Fruit fly (Drosophila melanogaster) whole organism, embryonic: ENCODE results near the gene GlyRS.

ENCODE experiments used
- Aef1 ChIP-seq: fragments of 200-800 bp; sonication (Bioruptor generic); IDR thresholded peaks from 3 replicates; pipeline ENCODE4 v1.3.6; 2022; ENCODE audit warnings: missing biosample characterization, missing genetic modification characterization
- CG10267 ChIP-seq: fragments of 200-800 bp; sonication (Bioruptor generic); optimal IDR thresholded peaks from 2 replicates; lab custom pipeline; 2018; ENCODE audit warnings: missing biosample characterization, mild to moderate bottlenecking, missing genetic modification characterization, moderate library complexity
- CG10431 ChIP-seq: fragments of 200-800 bp; sonication (Bioruptor generic); optimal IDR thresholded peaks from 3 replicates; lab custom pipeline; 2018; ENCODE audit warnings: missing biosample characterization, mild to moderate bottlenecking, missing genetic modification characterization
- CG10543 ChIP-seq: fragments of 200-800 bp; sonication (Bioruptor generic); optimal IDR thresholded peaks from 3 replicates; lab custom pipeline; 2017; ENCODE audit warnings: missing biosample characterization, mild to moderate bottlenecking, missing genetic modification characterization, moderate library complexity
- CG12071 ChIP-seq: fragments of 200-800 bp; sonication (Bioruptor generic); optimal IDR thresholded peaks from 3 replicates; lab custom pipeline; 2018; ENCODE audit warnings: missing biosample characterization, mild to moderate bottlenecking, missing genetic modification characterization
- CG12659 ChIP-seq: fragments of 200-800 bp; sonication (Bioruptor generic); optimal IDR thresholded peaks from 3 replicates; lab custom pipeline; 2017; ENCODE audit warnings: mild to moderate bottlenecking, missing biosample characterization, missing genetic modification reagents, missing genetic modification characterization
- CG15073 ChIP-seq: fragments of 200-800 bp; sonication (Bioruptor generic); optimal IDR thresholded peaks from 2 replicates; lab custom pipeline; 2016; ENCODE audit warnings: missing biosample characterization, missing genetic modification characterization
- CG15514 ChIP-seq: fragments of 200-800 bp; sonication (Bioruptor generic); optimal IDR thresholded peaks from 3 replicates; lab custom pipeline; 2017; ENCODE audit warnings: missing biosample characterization, missing genetic modification characterization, mild to moderate bottlenecking, moderate library complexity, missing genetic modification reagents
- CG17359 ChIP-seq: fragments of 200-800 bp; sonication (Bioruptor generic); optimal IDR thresholded peaks from 3 replicates; lab custom pipeline; 2018; ENCODE audit warnings: missing biosample characterization, mild to moderate bottlenecking, missing genetic modification characterization, moderate library complexity
- CG17829 ChIP-seq: fragments of 200-800 bp; optimal IDR thresholded peaks from 2 replicates; lab custom pipeline; 2019; ENCODE audit warnings: missing biosample characterization, mild to moderate bottlenecking, missing genetic modification characterization, moderate library complexity
- CG18011 ChIP-seq: fragments of 200-800 bp; sonication (Bioruptor generic); optimal IDR thresholded peaks from 2 replicates; lab custom pipeline; 2017; ENCODE audit warnings: missing biosample characterization, missing genetic modification characterization, mild to moderate bottlenecking, moderate library complexity, missing genotype
- CG2202 ChIP-seq: fragments of 200-800 bp; sonication (Bioruptor generic); optimal IDR thresholded peaks from 2 replicates; lab custom pipeline; 2018; ENCODE audit warnings: missing biosample characterization, mild to moderate bottlenecking, missing genetic modification characterization
- CG31365 ChIP-seq: fragments of 200-800 bp; sonication (Bioruptor generic); optimal IDR thresholded peaks from 2 replicates; lab custom pipeline; 2018; ENCODE audit warnings: missing biosample characterization, mild to moderate bottlenecking, missing genetic modification characterization
- CG3995 ChIP-seq: fragments of 200-800 bp; sonication (Bioruptor generic); optimal IDR thresholded peaks from 3 replicates; lab custom pipeline; 2016; ENCODE audit warnings: missing biosample characterization, missing genetic modification characterization
- CG4404 ChIP-seq: fragments of 200-800 bp; sonication (Bioruptor generic); IDR thresholded peaks from 2 replicates; pipeline ENCODE4 v1.3.6; 2022; ENCODE audit warnings: missing biosample characterization, missing genetic modification characterization
- CG4730 ChIP-seq: fragments of 200-800 bp; sonication (Bioruptor generic); IDR thresholded peaks from 2 replicates; pipeline ENCODE4 v1.3.6; 2022; ENCODE audit warnings: missing biosample characterization, missing genetic modification characterization
- CG6689 ChIP-seq: fragments of 200-800 bp; sonication (Bioruptor generic); IDR thresholded peaks from 2 replicates; pipeline ENCODE4 v1.3.6; 2022; ENCODE audit warnings: missing biosample characterization, missing genetic modification characterization
- CG7357 ChIP-seq: fragments of 200-800 bp; sonication (Bioruptor generic); IDR thresholded peaks from 3 replicates; pipeline ENCODE4 v1.3.6; 2022; ENCODE audit warnings: missing biosample characterization, missing genetic modification characterization
- CG9797 ChIP-seq: fragments of 200-800 bp; sonication (Bioruptor generic); optimal IDR thresholded peaks from 3 replicates; lab custom pipeline; 2018; ENCODE audit warnings: missing biosample characterization, mild to moderate bottlenecking, missing genetic modification characterization
- Camta ChIP-seq: fragments of 200-800 bp; sonication (Bioruptor generic); optimal IDR thresholded peaks from 2 replicates; lab custom pipeline; 2016; ENCODE audit warnings: missing biosample characterization, missing genetic modification characterization
- Ets97D ChIP-seq: fragments of 200-800 bp; sonication (Bioruptor generic); optimal IDR thresholded peaks from 3 replicates; lab custom pipeline; 2016; ENCODE audit warnings: missing biosample characterization, missing genetic modification characterization
- Fer2 ChIP-seq: fragments of 200-800 bp; sonication (Bioruptor generic); optimal IDR thresholded peaks from 2 replicates; lab custom pipeline; 2018; ENCODE audit warnings: missing biosample characterization, mild to moderate bottlenecking, missing genetic modification characterization, moderate library complexity
- Lhr ChIP-seq: fragments of 200-800 bp; sonication (Bioruptor generic); optimal IDR thresholded peaks from 3 replicates; lab custom pipeline; 2017; ENCODE audit warnings: mild to moderate bottlenecking, missing biosample characterization, missing genetic modification reagents, missing genetic modification characterization
- NFAT ChIP-seq: fragments of 200-800 bp; sonication (Bioruptor generic); IDR thresholded peaks from 2 replicates; pipeline ENCODE4 v1.3.6; 2022; ENCODE audit warnings: missing biosample characterization, missing genetic modification characterization
- Xbp1 ChIP-seq: fragments of 200-800 bp; sonication (Bioruptor generic); optimal IDR thresholded peaks from 3 replicates; lab custom pipeline; 2016; ENCODE audit warnings: missing biosample characterization, mild to moderate bottlenecking, missing genetic modification characterization
- ab ChIP-seq: fragments of 200-800 bp; sonication (Bioruptor generic); optimal IDR thresholded peaks from 2 replicates; lab custom pipeline; 2016; ENCODE audit warnings: missing biosample characterization, missing genetic modification characterization
- amos ChIP-seq: fragments of 200-800 bp; sonication (Bioruptor generic); IDR thresholded peaks from 2 replicates; pipeline ENCODE4 v1.3.6; 2022; ENCODE audit warnings: missing biosample characterization, missing genetic modification characterization; ENCODE audit not compliant: partially characterized antibody
- bab2 ChIP-seq: fragments of 200-800 bp; sonication (Bioruptor generic); optimal IDR thresholded peaks from 2 replicates; lab custom pipeline; 2016; ENCODE audit warnings: missing biosample characterization, missing genetic modification characterization
- cad ChIP-seq: fragments of >200 bp; optimal IDR thresholded peaks from 2 replicates; lab custom pipeline; 2017; ENCODE audit warnings: missing biosample characterization, missing genetic modification characterization
- crol ChIP-seq: fragments of 200-800 bp; sonication (Bioruptor generic); IDR thresholded peaks from 2 replicates; pipeline ENCODE4 v1.3.6; 2022; ENCODE audit warnings: missing biosample characterization, missing genetic modification characterization
- da ChIP-seq: fragments of 200-800 bp; sonication (Bioruptor generic); optimal IDR thresholded peaks from 2 replicates; lab custom pipeline; 2016; ENCODE audit warnings: missing biosample characterization, missing genetic modification characterization
- dmrt99B ChIP-seq: fragments of 200-800 bp; sonication (Bioruptor generic); optimal IDR thresholded peaks from 2 replicates; lab custom pipeline; 2018; ENCODE audit warnings: missing biosample characterization, mild to moderate bottlenecking, missing genetic modification characterization, moderate library complexity
- dysf ChIP-seq: fragments of 200-800 bp; sonication (Bioruptor generic); IDR thresholded peaks from 3 replicates; pipeline ENCODE4 v1.3.6; 2022; ENCODE audit warnings: missing biosample characterization, missing genetic modification characterization
- en ChIP-seq: fragments of 200-800 bp; sonication (Bioruptor generic); optimal IDR thresholded peaks from 2 replicates; lab custom pipeline; 2016; ENCODE audit warnings: missing biosample characterization, missing genetic modification characterization
- ftz-f1 ChIP-seq: fragments of 200-800 bp; sonication (Bioruptor generic); optimal IDR thresholded peaks from 2 replicates; lab custom pipeline; 2016; ENCODE audit warnings: missing biosample characterization, missing genetic modification characterization
- fu2 ChIP-seq: fragments of 200-800 bp; sonication (Bioruptor generic); optimal IDR thresholded peaks from 2 replicates; lab custom pipeline; 2016; ENCODE audit warnings: missing biosample characterization, missing genetic modification characterization
- gfzf ChIP-seq: fragments of 200-800 bp; sonication (Bioruptor generic); optimal IDR thresholded peaks from 2 replicates; lab custom pipeline; 2016; ENCODE audit warnings: missing biosample characterization, mild to moderate bottlenecking, missing genetic modification characterization, moderate library complexity
- knrl ChIP-seq: fragments of 200-800 bp; sonication (Bioruptor generic); IDR thresholded peaks from 3 replicates; pipeline ENCODE4 v1.3.6; 2022; ENCODE audit warnings: missing biosample characterization, missing genetic modification characterization; ENCODE audit not compliant: partially characterized antibody
- lmd ChIP-seq: fragments of 200-800 bp; sonication (Bioruptor generic); IDR thresholded peaks from 2 replicates; pipeline ENCODE4 v1.3.6; 2022; ENCODE audit warnings: missing biosample characterization, missing genetic modification characterization
- mld ChIP-seq: fragments of 200-800 bp; sonication (Bioruptor generic); IDR thresholded peaks from 3 replicates; pipeline ENCODE4 v1.3.6; 2022; ENCODE audit warnings: missing biosample characterization, missing genetic modification characterization; ENCODE audit not compliant: partially characterized antibody
- onecut ChIP-seq: fragments of 200-800 bp; sonication (Bioruptor generic); IDR thresholded peaks from 2 replicates; pipeline ENCODE4 v1.3.6; 2022; ENCODE audit warnings: missing biosample characterization, missing genetic modification characterization
- salm ChIP-seq: fragments of 200-800 bp; sonication (Bioruptor generic); optimal IDR thresholded peaks from 2 replicates; lab custom pipeline; 2018; ENCODE audit warnings: missing biosample characterization, mild to moderate bottlenecking, missing genetic modification characterization
- sisA ChIP-seq: fragments of 200-800 bp; sonication (Bioruptor generic); IDR thresholded peaks from 2 replicates; pipeline ENCODE4 v1.3.6; 2022; ENCODE audit warnings: missing biosample characterization, missing genetic modification characterization
- sob ChIP-seq: fragments of 200-800 bp; sonication (Bioruptor generic); IDR thresholded peaks from 2 replicates; pipeline ENCODE4 v1.3.6; 2022; ENCODE audit warnings: missing biosample characterization, missing genetic modification characterization
- tin ChIP-seq: fragments of 200-800 bp; sonication (Bioruptor generic); optimal IDR thresholded peaks from 3 replicates; lab custom pipeline; 2016; ENCODE audit warnings: missing biosample characterization, missing genetic modification characterization
- trh ChIP-seq: fragments of 200-800 bp; sonication (Bioruptor generic); optimal IDR thresholded peaks from 2 replicates; lab custom pipeline; 2016; ENCODE audit warnings: missing biosample characterization, missing genetic modification characterization
- twi ChIP-seq: fragments of 200-800 bp; optimal IDR thresholded peaks from 2 replicates; lab custom pipeline; 2019; ENCODE audit warnings: missing biosample characterization, mild to moderate bottlenecking, missing genetic modification characterization, moderate library complexity
- z ChIP-seq: fragments of 200-800 bp; sonication (Bioruptor generic); IDR thresholded peaks from 3 replicates; pipeline ENCODE4 v1.3.6; 2022; ENCODE audit warnings: missing biosample characterization, missing genetic modification characterization
- zen ChIP-seq: fragments of 200-800 bp; sonication (Bioruptor generic); optimal IDR thresholded peaks from 3 replicates; lab custom pipeline; 2018; ENCODE audit warnings: missing biosample characterization, mild to moderate bottlenecking, missing genetic modification characterization, moderate library complexity

The GlyRS gene

DNA sequence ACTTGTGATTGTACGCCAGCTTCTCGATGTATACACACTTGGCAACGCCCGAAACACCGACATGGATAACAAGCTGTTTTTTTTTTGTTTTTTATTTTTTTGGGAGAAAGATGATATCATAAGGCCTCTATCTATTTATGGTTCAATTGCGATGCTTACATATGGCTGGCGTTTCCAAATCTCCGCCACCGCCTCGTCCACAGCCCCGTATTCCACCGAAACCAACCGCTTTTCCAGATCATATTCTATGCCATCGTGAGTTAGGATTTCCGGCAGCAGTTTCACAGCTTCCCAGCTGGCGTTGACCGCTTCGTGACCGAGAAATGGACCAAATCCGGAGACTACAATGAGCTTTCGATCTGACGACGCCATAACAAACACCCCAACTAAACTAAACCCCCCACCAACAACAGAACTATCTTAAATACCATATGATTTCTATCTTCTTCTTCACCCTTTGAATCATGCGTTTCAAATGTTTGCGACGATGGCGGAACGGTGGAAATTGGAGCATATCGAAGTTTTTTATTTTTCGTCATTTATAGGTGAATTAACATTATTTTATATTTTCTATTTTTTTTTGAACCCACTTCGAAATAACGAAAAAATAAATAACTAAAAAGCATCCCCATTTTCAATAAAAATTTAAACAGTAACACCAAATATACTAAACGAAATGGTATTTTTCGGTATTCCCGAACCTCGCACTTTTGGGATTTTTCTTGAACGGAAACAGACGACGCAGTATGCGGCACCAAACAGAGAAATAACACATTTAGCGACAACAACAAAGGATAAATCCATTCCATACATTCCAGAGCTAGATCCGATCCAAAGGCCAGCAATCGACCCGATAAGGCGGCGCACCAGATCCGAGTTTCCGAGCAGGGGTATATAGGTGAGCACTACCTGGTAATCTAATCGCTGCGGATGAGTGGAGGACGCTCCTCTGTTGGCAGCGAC lies 49.0 kb downstream of the GlyRS start, which contains the start of the genes CG32147 and Pex3 (continued):
- TF ChIP-seq Lhr (GFP tag; lab: Kevin White, UChicago) (peak; percentile 56), CG15073 (GFP tag; lab: Kevin White, UChicago) (no peak), CG7357 (GFP tag; lab: Robert Waterston, UW) (no peak), trh (GFP tag; lab: Kevin White, UChicago) (no peak), CG17359 (no peak), CG10267 (peak; percentile 59), CG18011 (GFP tag; lab: Kevin White, UChicago) (no peak), Camta (GFP tag; lab: Kevin White, UChicago) (no peak), CG12659 (GFP tag; lab: Kevin White, UChicago) (peak; percentile 81), ab (GFP tag; lab: Kevin White, UChicago) (no peak), NFAT (GFP tag; lab: Robert Waterston, UW) (no peak), knrl (GFP tag; lab: Robert Waterston, UW) (no peak), CG3995 (GFP tag; lab: Kevin White, UChicago) (peak; percentile 6), z (GFP tag; lab: Robert Waterston, UW) (no peak), CG15514 (peak; percentile 83), dmrt99B (tag; lab: Kevin White, UChicago) (no peak), CG12071 (GFP tag; lab: Kevin White, UChicago) (no peak), CG6689 (no peak), Aef1 (GFP tag; lab: Robert Waterston, UW) (no peak), zen (tag; lab: Kevin White, UChicago) (no peak), lmd (GFP tag; lab: Robert Waterston, UW) (no peak), CG4404 (GFP tag; lab: Robert Waterston, UW) (no peak), twi (peak; percentile 17), CG17829 (tag; lab: Kevin White, UChicago) (peak; percentile 7), CG10431 (GFP tag; lab: Kevin White, UChicago) (no peak), ftz-f1 (GFP tag; lab: Kevin White, UChicago) (no peak), gfzf (GFP tag; lab: Kevin White, UChicago) (peak; percentile 89), amos (GFP tag; lab: Robert Waterston, UW) (no peak; the same call in 1 of the 2 replicates), dysf (GFP tag; lab: Robert Waterston, UW) (no peak), sisA (GFP tag; lab: Robert Waterston, UW) (no peak), crol (GFP tag; lab: Robert Waterston, UW) (peak; percentile 50; the same call in 1 of the 2 replicates), Ets97D (GFP tag; lab: Kevin White, UChicago) (peak; percentile 58), bab2 (GFP tag; lab: Kevin White, UChicago) (no peak), da (GFP tag; lab: Kevin White, UChicago) (no peak), CG9797 (GFP tag; lab: Kevin White, UChicago) (peak; percentile 88), onecut (GFP tag; lab: Robert Waterston, UW) (no peak), salm (tag; lab: Kevin White, UChicago) (no peak), CG31365 (tag; lab: Kevin White, UChicago) (no peak), CG10543 (no peak), Fer2 (no peak), fu2 (no peak), CG2202 (tag; lab: Kevin White, UChicago) (no peak), CG4730 (GFP tag; lab: Robert Waterston, UW) (no peak), mld (no peak), Xbp1 (GFP tag; lab: Kevin White, UChicago) (peak; percentile 17), cad (GFP tag; lab: Kevin White, UChicago) (no peak), tin (GFP tag; lab: Kevin White, UChicago) (no peak), en (GFP tag; lab: Kevin White, UChicago) (no peak), sob (GFP tag; lab: Robert Waterston, UW) (no peak)
